Fruit fly (Drosophila melanogaster) whole organism, embryonic: ENCODE results near the gene RpL24.
A peak's percentile ranks its signal among the peaks of the same experiment; 100 is the strongest.

Experiments
- CG10274 ChIP-seq: fragments of 200-800 bp; sonication (Bioruptor generic); optimal IDR thresholded peaks from 3 replicates; lab custom pipeline; 2017; ENCODE audit warnings: missing biosample characterization, mild to moderate bottlenecking, missing genetic modification characterization
- CG11560 ChIP-seq: fragments of 200-800 bp; sonication (Bioruptor generic); IDR thresholded peaks from 3 replicates; pipeline ENCODE4 v1.3.6; 2022; ENCODE audit warnings: missing biosample characterization, missing genetic modification characterization
- CG13775 ChIP-seq: fragments of 200-800 bp; sonication (Bioruptor generic); optimal IDR thresholded peaks from 3 replicates; lab custom pipeline; 2017; ENCODE audit warnings: missing biosample characterization, mild to moderate bottlenecking, missing genetic modification characterization
- CG13894 ChIP-seq: fragments of 200-800 bp; sonication (Bioruptor generic); optimal IDR thresholded peaks from 3 replicates; lab custom pipeline; 2018; ENCODE audit warnings: missing biosample characterization, mild to moderate bottlenecking, missing genetic modification characterization, moderate library complexity
- CG15011 ChIP-seq: fragments of 200-800 bp; sonication (Bioruptor generic); optimal IDR thresholded peaks from 3 replicates; lab custom pipeline; 2018; ENCODE audit warnings: missing biosample characterization, mild to moderate bottlenecking, missing genetic modification characterization
- CG15269 ChIP-seq: fragments of 200-800 bp; sonication (Bioruptor generic); optimal IDR thresholded peaks from 2 replicates; lab custom pipeline; 2018; ENCODE audit warnings: missing biosample characterization, mild to moderate bottlenecking, missing genetic modification characterization, moderate library complexity
- CG15696 ChIP-seq: fragments of 200-800 bp; sonication (Bioruptor generic); optimal IDR thresholded peaks from 2 replicates; lab custom pipeline; 2019; ENCODE audit warnings: missing biosample characterization, mild to moderate bottlenecking, missing genetic modification characterization, moderate library complexity
- CG17568 ChIP-seq: fragments of 200-800 bp; sonication (Bioruptor generic); optimal IDR thresholded peaks from 2 replicates; lab custom pipeline; 2018; ENCODE audit warnings: missing biosample characterization, mild to moderate bottlenecking, missing genetic modification characterization, moderate library complexity
- CG2199 ChIP-seq: fragments of 200-800 bp; sonication (Bioruptor generic); IDR thresholded peaks from 3 replicates; pipeline ENCODE4 v1.3.6; 2022; ENCODE audit warnings: missing biosample characterization, missing genetic modification characterization
- CG3065 ChIP-seq: fragments of 200-800 bp; sonication (Bioruptor generic); optimal IDR thresholded peaks from 2 replicates; lab custom pipeline; 2016; ENCODE audit warnings: missing biosample characterization, missing genetic modification characterization
- CG31365 ChIP-seq: fragments of 200-800 bp; sonication (Bioruptor generic); optimal IDR thresholded peaks from 2 replicates; lab custom pipeline; 2018; ENCODE audit warnings: missing biosample characterization, mild to moderate bottlenecking, missing genetic modification characterization
- CG31441 ChIP-seq: fragments of 200-800 bp; sonication (Bioruptor generic); IDR thresholded peaks from 2 replicates; pipeline ENCODE4 v1.3.6; 2022; ENCODE audit warnings: missing biosample characterization, missing genetic modification characterization
- CG4730 ChIP-seq: fragments of 200-800 bp; sonication (Bioruptor generic); IDR thresholded peaks from 2 replicates; pipeline ENCODE4 v1.3.6; 2022; ENCODE audit warnings: missing biosample characterization, missing genetic modification characterization
- CG6654 ChIP-seq: fragments of 200-800 bp; sonication (Bioruptor generic); optimal IDR thresholded peaks from 2 replicates; lab custom pipeline; 2017; ENCODE audit warnings: missing biosample characterization, mild to moderate bottlenecking, missing genetic modification characterization
- CG6683 ChIP-seq: fragments of 200-800 bp; sonication (Bioruptor generic); optimal IDR thresholded peaks from 2 replicates; lab custom pipeline; 2017; ENCODE audit warnings: missing biosample characterization, mild to moderate bottlenecking, missing genetic modification characterization, missing genetic modification reagents
- CG7963 ChIP-seq: fragments of 200-800 bp; sonication (Bioruptor generic); IDR thresholded peaks from 3 replicates; pipeline ENCODE4 v1.3.6; 2022; ENCODE audit warnings: missing biosample characterization, missing genetic modification characterization; ENCODE audit not compliant: partially characterized antibody
- CG8281 ChIP-seq: fragments of 200-800 bp; sonication (Bioruptor generic); optimal IDR thresholded peaks from 2 replicates; lab custom pipeline; 2018; ENCODE audit warnings: missing biosample characterization, mild to moderate bottlenecking, missing genetic modification characterization, moderate library complexity
- CG8290 ChIP-seq, 3 experiments: fragments of 200-800 bp; sonication (Bioruptor generic); optimal IDR thresholded peaks; 2 replicates each; lab custom pipeline; 2016 to 2019; ENCODE audit warnings: missing biosample characterization in 3 of 3, missing genetic modification characterization in 3 of 3, mild to moderate bottlenecking in 2 of 3, moderate library complexity in 1 of 3
- CG8478 ChIP-seq: fragments of >200 bp; optimal IDR thresholded peaks from 2 replicates; lab custom pipeline; 2018
- Dad ChIP-seq: fragments of 200-800 bp; sonication (Bioruptor generic); optimal IDR thresholded peaks from 3 replicates; lab custom pipeline; 2016; ENCODE audit warnings: missing biosample characterization, missing genetic modification characterization
- Dbx ChIP-seq: fragments of 200-800 bp; sonication (Bioruptor generic); IDR thresholded peaks from 3 replicates; pipeline ENCODE4 v1.3.6; 2022; ENCODE audit warnings: missing biosample characterization, missing genetic modification characterization
- Drgx ChIP-seq: fragments of 200-800 bp; sonication (Bioruptor generic); IDR thresholded peaks from 2 replicates; pipeline ENCODE4 v1.3.6; 2022; ENCODE audit warnings: missing biosample characterization, missing genetic modification characterization
- E2f2 ChIP-seq: fragments of 200-800 bp; sonication (Bioruptor generic); IDR thresholded peaks from 2 replicates; pipeline ENCODE4 v1.3.6; 2022; ENCODE audit warnings: missing biosample characterization, missing genetic modification characterization
- ERR ChIP-seq: fragments of 200-800 bp; sonication (Bioruptor generic); optimal IDR thresholded peaks from 2 replicates; lab custom pipeline; 2016; ENCODE audit warnings: missing biosample characterization, missing genetic modification characterization
- GATAe ChIP-seq: fragments of 200-800 bp; sonication (Bioruptor generic); conservative IDR thresholded peaks from 2 replicates; pipeline ENCODE4 v1.3.6; 2022; ENCODE audit warnings: missing biosample characterization, missing genetic modification characterization
- Hey ChIP-seq: fragments of 200-800 bp; sonication (Bioruptor generic); optimal IDR thresholded peaks from 3 replicates; lab custom pipeline; 2018; ENCODE audit warnings: missing biosample characterization, mild to moderate bottlenecking, missing genetic modification characterization
- Hsf ChIP-seq: fragments of 200-800 bp; sonication (Bioruptor generic); optimal IDR thresholded peaks from 3 replicates; lab custom pipeline; 2016; ENCODE audit warnings: missing biosample characterization, missing genetic modification characterization
- Lpt ChIP-seq: fragments of >200 bp; optimal IDR thresholded peaks from 2 replicates; lab custom pipeline; 2018; ENCODE audit warnings: missing biosample characterization, missing genetic modification characterization
- Mes4 ChIP-seq: fragments of 200-800 bp; sonication (Bioruptor generic); optimal IDR thresholded peaks from 2 replicates; lab custom pipeline; 2016; ENCODE audit warnings: missing biosample characterization, missing genetic modification characterization
- Side ChIP-seq: fragments of 200-800 bp; sonication (Bioruptor generic); optimal IDR thresholded peaks from 2 replicates; lab custom pipeline; 2016; ENCODE audit warnings: missing biosample characterization, missing genetic modification characterization
- Stat92E ChIP-seq, 3 experiments: fragments of >200 bp in 2 of 3; fragments of 200-800 bp in 1 of 3; sonication (Bioruptor generic) in 1 of 3; optimal IDR thresholded peaks; 2 replicates each; lab custom pipeline; 2017 to 2019; ENCODE audit warnings: missing biosample characterization in 3 of 3, missing genetic modification characterization in 3 of 3, mild to moderate bottlenecking in 1 of 3, moderate library complexity in 1 of 3
- Vsx1 ChIP-seq: fragments of 200-800 bp; sonication (Bioruptor generic); optimal IDR thresholded peaks from 2 replicates; lab custom pipeline; 2017; ENCODE audit warnings: missing biosample characterization, mild to moderate bottlenecking, missing genetic modification characterization, missing genetic modification reagents
- bigmax ChIP-seq: fragments of 200-800 bp; sonication (Bioruptor generic); optimal IDR thresholded peaks from 2 replicates; lab custom pipeline; 2018; ENCODE audit warnings: missing biosample characterization, mild to moderate bottlenecking, missing genetic modification characterization
- cg ChIP-seq: fragments of 200-800 bp; sonication (Bioruptor generic); optimal IDR thresholded peaks from 3 replicates; lab custom pipeline; 2019; ENCODE audit warnings: missing biosample characterization, mild to moderate bottlenecking, missing genetic modification characterization, moderate library complexity
- chn ChIP-seq: fragments of 200-800 bp; sonication (Bioruptor generic); optimal IDR thresholded peaks from 2 replicates; lab custom pipeline; 2016; ENCODE audit warnings: missing biosample characterization, missing genetic modification characterization
- fd102C ChIP-seq: fragments of 200-800 bp; sonication (Bioruptor generic); optimal IDR thresholded peaks from 2 replicates; lab custom pipeline; 2018; ENCODE audit warnings: missing biosample characterization, mild to moderate bottlenecking, missing genetic modification characterization, moderate library complexity
- ham ChIP-seq: fragments of 200-800 bp; sonication (Bioruptor generic); IDR thresholded peaks from 2 replicates; pipeline ENCODE4 v1.3.6; 2022; ENCODE audit warnings: missing biosample characterization, missing genetic modification characterization
- insv ChIP-seq, 2 experiments: fragments of 200-800 bp; sonication (Bioruptor generic); optimal IDR thresholded peaks; 3 replicates each; lab custom pipeline; 2016 to 2018; ENCODE audit warnings: missing biosample characterization in 2 of 2, missing genetic modification characterization in 2 of 2
- jigr1 ChIP-seq: fragments of 200-800 bp; sonication (Bioruptor generic); IDR thresholded peaks from 3 replicates; pipeline ENCODE4 v1.3.6; 2022; ENCODE audit warnings: missing biosample characterization, missing genetic modification characterization
- knrl ChIP-seq: fragments of 200-800 bp; sonication (Bioruptor generic); IDR thresholded peaks from 3 replicates; pipeline ENCODE4 v1.3.6; 2022; ENCODE audit warnings: missing biosample characterization, missing genetic modification characterization; ENCODE audit not compliant: partially characterized antibody
- lola ChIP-seq, 3 experiments: fragments of >200 bp in 2 of 3; fragments of 200-800 bp in 1 of 3; sonication (Bioruptor generic) in 1 of 3; optimal IDR thresholded peaks; 2 replicates each; lab custom pipeline; 2017 to 2019; ENCODE audit warnings: missing biosample characterization in 3 of 3, missing genetic modification characterization in 3 of 3, mild to moderate bottlenecking in 1 of 3, moderate library complexity in 1 of 3
- mirr ChIP-seq: fragments of 200-800 bp; sonication (Bioruptor generic); optimal IDR thresholded peaks from 3 replicates; lab custom pipeline; 2018; ENCODE audit warnings: missing biosample characterization, mild to moderate bottlenecking, missing genetic modification characterization
- peb ChIP-seq: fragments of 200-800 bp; sonication (Bioruptor generic); IDR thresholded peaks from 2 replicates; pipeline ENCODE4 v1.3.6; 2022; ENCODE audit warnings: missing biosample characterization, missing genetic modification characterization
- row ChIP-seq: fragments of 200-800 bp; sonication (Bioruptor generic); IDR thresholded peaks from 3 replicates; pipeline ENCODE4 v1.3.6; 2022; ENCODE audit warnings: missing biosample characterization, missing genetic modification characterization
- sc ChIP-seq, 3 experiments: fragments of >200 bp in 2 of 3; fragments of 200-800 bp in 1 of 3; sonication (Bioruptor generic) in 1 of 3; optimal IDR thresholded peaks; 2 replicates in 2 of 3; 3 replicates in 1 of 3; lab custom pipeline; 2017; ENCODE audit warnings: mild to moderate bottlenecking in 1 of 3, missing biosample characterization in 1 of 3, missing genetic modification characterization in 1 of 3, missing genetic modification reagents in 1 of 3
- sr ChIP-seq: fragments of 200-800 bp; sonication (Bioruptor generic); IDR thresholded peaks from 3 replicates; pipeline ENCODE4 v1.3.6; 2022; ENCODE audit warnings: missing biosample characterization, missing genetic modification characterization
- tup ChIP-seq: fragments of 200-800 bp; sonication (Bioruptor generic); optimal IDR thresholded peaks from 2 replicates; lab custom pipeline; 2016; ENCODE audit warnings: missing biosample characterization, mild to moderate bottlenecking, missing genetic modification characterization, moderate library complexity
- tx ChIP-seq: fragments of 200-800 bp; sonication (Bioruptor generic); optimal IDR thresholded peaks from 2 replicates; lab custom pipeline; 2016; ENCODE audit warnings: missing biosample characterization, missing genetic modification characterization
- vvl ChIP-seq: fragments of 200-800 bp; sonication (Bioruptor generic); IDR thresholded peaks from 2 replicates; pipeline ENCODE4 v1.3.6; 2022; ENCODE audit warnings: missing biosample characterization, missing genetic modification characterization

RpL24 gene

DNA sequence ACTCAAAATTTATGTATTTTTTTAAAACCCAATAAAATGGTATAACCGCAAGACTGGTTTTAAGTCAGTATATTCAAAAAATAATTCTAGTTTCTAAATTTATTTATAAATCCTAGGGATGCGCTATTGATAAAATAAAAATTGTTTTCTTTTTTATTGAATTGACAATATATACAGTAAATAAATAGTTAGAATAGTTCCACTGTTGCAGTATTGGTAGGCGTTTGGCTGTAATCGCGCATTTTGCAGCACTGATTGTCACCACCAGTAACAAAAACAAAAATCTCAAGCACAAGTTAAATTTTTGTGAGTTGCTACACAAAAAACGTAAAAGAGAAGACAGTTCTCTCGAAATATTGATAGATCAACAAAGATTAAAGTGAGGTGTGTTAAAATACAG, 26.0 kb downstream of the RpL24 start, which contains the start of gene CG31855 (continued):
- TF ChIP-seq tup (GFP tag; lab: Kevin White, UChicago) (peak; percentile 67), Mes4 (GFP tag; lab: Kevin White, UChicago) (peak; percentile 49), tx (GFP tag; lab: Kevin White, UChicago) (peak; percentile 68), mirr (peak; percentile 66), Stat92E (GFP tag; optimal IDR thresholded peaks at IDR 0.05; lab: Kevin White, UChicago) (no peak), insv (GFP tag; optimal IDR thresholded peaks at IDR 0.05; lab: Kevin White, UChicago) (peak in 1 of 2 experiments; percentile 55), CG31441 (GFP tag; lab: Robert Waterston, UW) (peak; percentile 78), CG8281 (tag; lab: Kevin White, UChicago) (peak; percentile 49), CG15696 (tag; lab: Kevin White, UChicago) (peak; percentile 64), Lpt (GFP tag; lab: Kevin White, UChicago) (no peak), Hsf (peak; percentile 80), CG6683 (GFP tag; lab: Kevin White, UChicago) (peak; percentile 52), CG15269 (peak; percentile 85), sc (optimal IDR thresholded peaks at IDR 0.05; lab: Kevin White, UChicago) (no peak), sc (GFP tag; optimal IDR thresholded peaks at IDR 0.05; lab: Kevin White, UChicago) (peak; percentile 49), CG6654 (GFP tag; lab: Kevin White, UChicago) (no peak), CG4730 (GFP tag; lab: Robert Waterston, UW) (peak; percentile 77), lola (GFP tag; optimal IDR thresholded peaks at IDR 0.05; lab: Kevin White, UChicago) (peak in 1 of 3 experiments; percentile 58), CG2199 (GFP tag; lab: Robert Waterston, UW) (no peak), Side (GFP tag; lab: Kevin White, UChicago) (peak; percentile 64), vvl (GFP tag; lab: Robert Waterston, UW) (peak; percentile 92), fd102C (peak; percentile 21), chn (GFP tag; lab: Kevin White, UChicago) (peak; percentile 87), E2f2 (GFP tag; lab: Robert Waterston, UW) (peak; percentile 49; the same call in 1 of the 2 replicates), sr (GFP tag; lab: Robert Waterston, UW) (peak; percentile 48; the same call in 2 of the 3 replicates), CG13894 (tag; lab: Kevin White, UChicago) (peak; percentile 92), cg (GFP tag; lab: Kevin White, UChicago) (no peak), CG13775 (peak; percentile 59), row (GFP tag; lab: Robert Waterston, UW) (peak; percentile 95), CG8478 (lab: Kevin White, UChicago) (no peak), CG7963 (GFP tag; lab: Robert Waterston, UW) (no peak), peb (GFP tag; lab: Robert Waterston, UW) (peak; percentile 47; the same call in 1 of the 2 replicates), bigmax (no peak), ERR (GFP tag; lab: Kevin White, UChicago) (peak; percentile 29), CG8290 (GFP tag; optimal IDR thresholded peaks at IDR 0.05; lab: Kevin White, UChicago) (peak; percentile 72), CG8290 (tag; optimal IDR thresholded peaks at IDR 0.05; lab: Kevin White, UChicago) (no peak), CG17568 (GFP tag; lab: Kevin White, UChicago) (no peak), CG10274 (GFP tag; lab: Kevin White, UChicago) (no peak), CG11560 (no peak), CG15011 (GFP tag; lab: Kevin White, UChicago) (peak; percentile 46), GATAe (GFP tag; lab: Robert Waterston, UW) (peak; percentile 30; the same call in 1 of the 2 replicates), Drgx (GFP tag; lab: Robert Waterston, UW) (peak; percentile 51; the same call in 1 of the 2 replicates), ham (GFP tag; lab: Robert Waterston, UW) (peak; percentile 37; the same call in 1 of the 2 replicates), knrl (GFP tag; lab: Robert Waterston, UW) (0 out of 3 replicates have a peak, but pooled peaks have one; percentile 25), Vsx1 (GFP tag; lab: Kevin White, UChicago) (peak; percentile 36), Dad (GFP tag; lab: Kevin White, UChicago) (peak; percentile 68), Dbx (GFP tag; lab: Robert Waterston, UW) (peak; percentile 90), jigr1 (no peak), CG3065 (GFP tag; lab: Kevin White, UChicago) (peak; percentile 49), CG31365 (tag; lab: Kevin White, UChicago) (peak; percentile 17), Hey (peak; percentile 28)
